Fruit fly (Drosophila melanogaster) whole organism, embryonic: ENCODE measurements around the gene MTPAP.

ENCODE experiments used
- Atf-2 ChIP-seq: fragments of 200-800 bp; sonication (Bioruptor generic); optimal IDR thresholded peaks from 2 replicates; lab custom pipeline; 2016; ENCODE audit warnings: missing biosample characterization, missing genetic modification characterization
- Atf6 ChIP-seq: fragments of 200-800 bp; sonication (Bioruptor generic); IDR thresholded peaks from 2 replicates; pipeline ENCODE4 v1.3.6; 2022; ENCODE audit warnings: missing biosample characterization, missing genetic modification characterization
- BEAF-32 ChIP-seq: fragments of 200-800 bp; sonication (Bioruptor generic); optimal IDR thresholded peaks from 3 replicates; lab custom pipeline; 2017; ENCODE audit warnings: missing biosample characterization, missing genetic modification characterization, mild to moderate bottlenecking, moderate library complexity, missing genetic modification reagents
- BtbVII ChIP-seq: fragments of 200-800 bp; sonication (Bioruptor generic); optimal IDR thresholded peaks from 3 replicates; lab custom pipeline; 2017; ENCODE audit warnings: missing biosample characterization, mild to moderate bottlenecking, missing genetic modification characterization
- CG10147 ChIP-seq: fragments of 200-800 bp; sonication (Bioruptor generic); optimal IDR thresholded peaks from 2 replicates; lab custom pipeline; 2019; ENCODE audit warnings: missing biosample characterization, mild to moderate bottlenecking, missing genetic modification characterization, moderate library complexity
- CG10543 ChIP-seq: fragments of 200-800 bp; sonication (Bioruptor generic); optimal IDR thresholded peaks from 3 replicates; lab custom pipeline; 2017; ENCODE audit warnings: missing biosample characterization, mild to moderate bottlenecking, missing genetic modification characterization, moderate library complexity
- CG11093 ChIP-seq: fragments of 200-800 bp; sonication (Bioruptor generic); IDR thresholded peaks from 3 replicates; pipeline ENCODE4 v1.3.6; 2022; ENCODE audit warnings: missing biosample characterization, missing genetic modification characterization
- CG12236 ChIP-seq: fragments of 200-800 bp; sonication (Bioruptor generic); optimal IDR thresholded peaks from 2 replicates; lab custom pipeline; 2016; ENCODE audit warnings: missing biosample characterization, missing genetic modification characterization
- CG14710 ChIP-seq: fragments of 200-800 bp; sonication (Bioruptor generic); optimal IDR thresholded peaks from 3 replicates; lab custom pipeline; 2019; ENCODE audit warnings: missing biosample characterization, mild to moderate bottlenecking, missing genetic modification characterization, moderate library complexity
- CG16813 ChIP-seq: fragments of 200-800 bp; sonication (Bioruptor generic); IDR thresholded peaks from 3 replicates; pipeline ENCODE4 v1.3.6; 2022; ENCODE audit warnings: missing biosample characterization, missing genetic modification characterization; ENCODE audit not compliant: partially characterized antibody
- CG1832 ChIP-seq: fragments of 200-800 bp; sonication (Bioruptor generic); optimal IDR thresholded peaks from 2 replicates; lab custom pipeline; 2017; ENCODE audit warnings: missing biosample characterization, mild to moderate bottlenecking, missing genetic modification characterization, inconsistent platforms
- CG18619 ChIP-seq: fragments of 200-800 bp; sonication (Bioruptor generic); optimal IDR thresholded peaks from 3 replicates; lab custom pipeline; 2017; ENCODE audit warnings: missing biosample characterization, mild to moderate bottlenecking, missing genetic modification characterization
- CG3065 ChIP-seq: fragments of 200-800 bp; sonication (Bioruptor generic); optimal IDR thresholded peaks from 2 replicates; lab custom pipeline; 2016; ENCODE audit warnings: missing biosample characterization, missing genetic modification characterization
- CG32772 ChIP-seq: fragments of 200-800 bp; sonication (Bioruptor generic); IDR thresholded peaks from 2 replicates; pipeline ENCODE4 v1.3.6; 2022; ENCODE audit warnings: missing biosample characterization, missing genetic modification characterization
- CG3838 ChIP-seq: fragments of 200-800 bp; sonication (Bioruptor generic); optimal IDR thresholded peaks from 3 replicates; lab custom pipeline; 2016; ENCODE audit warnings: missing biosample characterization, missing genetic modification characterization
- CG5953 ChIP-seq: fragments of 200-800 bp; sonication (Bioruptor generic); IDR thresholded peaks from 2 replicates; pipeline ENCODE4 v1.3.6; 2022; ENCODE audit warnings: missing biosample characterization, missing genetic modification characterization
- CG8359 ChIP-seq: fragments of 200-800 bp; sonication (Bioruptor generic); optimal IDR thresholded peaks from 2 replicates; lab custom pipeline; 2017; ENCODE audit warnings: missing biosample characterization, mild to moderate bottlenecking, missing genetic modification characterization, borderline replicate concordance
- D19B ChIP-seq: fragments of 200-800 bp; sonication (Bioruptor generic); optimal IDR thresholded peaks from 2 replicates; lab custom pipeline; 2017; ENCODE audit warnings: missing biosample characterization, mild to moderate bottlenecking, missing genetic modification characterization
- Doc3 ChIP-seq: fragments of 200-800 bp; sonication (Bioruptor generic); IDR thresholded peaks from 3 replicates; pipeline ENCODE4 v1.3.6; 2022; ENCODE audit warnings: missing biosample characterization, missing genetic modification characterization; ENCODE audit not compliant: partially characterized antibody
- Eip74EF ChIP-seq, 2 experiments: fragments of 200-800 bp in 1 of 2; fragments of >200 bp in 1 of 2; sonication (Bioruptor generic) in 1 of 2; optimal IDR thresholded peaks; 2 replicates each; lab custom pipeline; 2017 to 2019; ENCODE audit warnings: missing biosample characterization in 2 of 2, missing genetic modification characterization in 2 of 2, mild to moderate bottlenecking in 1 of 2, moderate library complexity in 1 of 2
- Gug ChIP-seq: fragments of 200-800 bp; sonication (Bioruptor generic); IDR thresholded peaks from 4 replicates; pipeline ENCODE4 v1.3.6; 2022; ENCODE audit warnings: missing biosample characterization, missing genetic modification characterization
- Hr78 ChIP-seq, 2 experiments: fragments of 200-800 bp in 1 of 2; fragments of >200 bp in 1 of 2; sonication (Bioruptor generic) in 1 of 2; optimal IDR thresholded peaks; 2 replicates each; lab custom pipeline; 2017 to 2019; ENCODE audit warnings: missing biosample characterization in 2 of 2, missing genetic modification characterization in 2 of 2, mild to moderate bottlenecking in 1 of 2, moderate library complexity in 1 of 2
- Kr ChIP-seq: fragments of 200-800 bp; sonication (Bioruptor generic); optimal IDR thresholded peaks from 2 replicates; lab custom pipeline; 2017; ENCODE audit warnings: missing biosample characterization, mild to moderate bottlenecking, missing genetic modification characterization
- Mad ChIP-seq: fragments of 200-800 bp; sonication (Bioruptor generic); optimal IDR thresholded peaks from 2 replicates; lab custom pipeline; 2016; ENCODE audit warnings: missing biosample characterization, missing genetic modification characterization
- NC2α ChIP-seq: fragments of 200-800 bp; sonication (Bioruptor generic); optimal IDR thresholded peaks from 2 replicates; lab custom pipeline; 2016; ENCODE audit warnings: missing biosample characterization, missing genetic modification characterization
- Opbp ChIP-seq: fragments of 200-800 bp; sonication (Bioruptor generic); IDR thresholded peaks from 3 replicates; pipeline ENCODE4 v1.3.6; 2022; ENCODE audit warnings: missing biosample characterization, missing genetic modification characterization; ENCODE audit not compliant: partially characterized antibody
- Optix ChIP-seq: fragments of 200-800 bp; sonication (Bioruptor generic); IDR thresholded peaks from 3 replicates; pipeline ENCODE4 v1.3.6; 2022; ENCODE audit warnings: missing biosample characterization, missing genetic modification characterization
- Ravus ChIP-seq: fragments of 200-800 bp; sonication (Bioruptor generic); IDR thresholded peaks from 2 replicates; pipeline ENCODE4 v1.3.6; 2022; ENCODE audit warnings: missing biosample characterization, missing genetic modification characterization
- Sox100B ChIP-seq: fragments of 200-800 bp; sonication (Bioruptor generic); optimal IDR thresholded peaks from 3 replicates; lab custom pipeline; 2018; ENCODE audit warnings: missing biosample characterization, mild to moderate bottlenecking, missing genetic modification characterization
- Sry-δ ChIP-seq: fragments of 200-800 bp; sonication (Bioruptor generic); optimal IDR thresholded peaks from 2 replicates; lab custom pipeline; 2016; ENCODE audit warnings: missing biosample characterization, missing genetic modification characterization
- Tbp ChIP-seq: fragments of >200 bp; optimal IDR thresholded peaks from 2 replicates; lab custom pipeline; 2018; ENCODE audit warnings: missing biosample characterization, missing genetic modification characterization
- Trl ChIP-seq, 3 experiments: fragments of >200 bp in 2 of 3; fragments of 200-800 bp in 1 of 3; sonication (Bioruptor generic) in 1 of 3; optimal IDR thresholded peaks; 2 replicates in 1 of 3; 3 replicates in 2 of 3; lab custom pipeline; 2016 to 2017; ENCODE audit warnings: missing biosample characterization in 1 of 3, missing genetic modification characterization in 1 of 3
- Xrp1 ChIP-seq: fragments of 200-800 bp; sonication (Bioruptor generic); IDR thresholded peaks from 2 replicates; pipeline ENCODE4 v1.3.6; 2022; ENCODE audit warnings: missing biosample characterization, missing genetic modification characterization
- chinmo ChIP-seq: fragments of 200-800 bp; sonication (Bioruptor generic); IDR thresholded peaks from 4 replicates; pipeline ENCODE4 v1.3.6; 2022; ENCODE audit warnings: missing biosample characterization, missing genetic modification characterization; ENCODE audit not compliant: partially characterized antibody
- crp ChIP-seq, 2 experiments: fragments of 200-800 bp; sonication (Bioruptor generic); optimal IDR thresholded peaks; 2 replicates in 1 of 2; 3 replicates in 1 of 2; lab custom pipeline; 2017; ENCODE audit warnings: missing biosample characterization in 2 of 2, missing genetic modification characterization in 2 of 2, mild to moderate bottlenecking in 1 of 2, moderate library complexity in 1 of 2
- emc ChIP-seq: fragments of 200-800 bp; sonication (Bioruptor generic); optimal IDR thresholded peaks from 2 replicates; lab custom pipeline; 2016; ENCODE audit warnings: missing biosample characterization, missing genetic modification characterization
- ewg ChIP-seq: fragments of 200-800 bp; sonication (Bioruptor generic); optimal IDR thresholded peaks from 3 replicates; lab custom pipeline; 2017; ENCODE audit warnings: mild to moderate bottlenecking, missing biosample characterization, missing genetic modification reagents, missing genetic modification characterization
- fd3F ChIP-seq: fragments of 200-800 bp; sonication (Bioruptor generic); optimal IDR thresholded peaks from 2 replicates; lab custom pipeline; 2018; ENCODE audit warnings: missing biosample characterization, mild to moderate bottlenecking, missing genetic modification characterization, moderate library complexity
- h ChIP-seq: fragments of >200 bp; optimal IDR thresholded peaks from 2 replicates; lab custom pipeline; 2017
- nau ChIP-seq: fragments of 200-800 bp; sonication (Bioruptor generic); optimal IDR thresholded peaks from 3 replicates; lab custom pipeline; 2017; ENCODE audit warnings: missing biosample characterization, mild to moderate bottlenecking, missing genetic modification characterization, missing genetic modification reagents
- org-1 ChIP-seq: fragments of 200-800 bp; sonication (Bioruptor generic); optimal IDR thresholded peaks from 2 replicates; lab custom pipeline; 2017; ENCODE audit warnings: missing biosample characterization, missing genetic modification characterization
- pb ChIP-seq: fragments of 200-800 bp; sonication (Bioruptor generic); optimal IDR thresholded peaks from 3 replicates; lab custom pipeline; 2016; ENCODE audit warnings: missing biosample characterization, missing genetic modification characterization
- pfk ChIP-seq: fragments of 200-800 bp; sonication (Bioruptor generic); optimal IDR thresholded peaks from 2 replicates; lab custom pipeline; 2018; ENCODE audit warnings: missing biosample characterization, mild to moderate bottlenecking, missing genetic modification characterization, moderate library complexity
- ro ChIP-seq: fragments of 200-800 bp; sonication (Bioruptor generic); IDR thresholded peaks from 2 replicates; pipeline ENCODE4 v1.3.6; 2022; ENCODE audit warnings: missing biosample characterization, missing genetic modification characterization
- scrt ChIP-seq: fragments of 200-800 bp; sonication (Bioruptor generic); optimal IDR thresholded peaks from 2 replicates; lab custom pipeline; 2018; ENCODE audit warnings: missing biosample characterization, mild to moderate bottlenecking, missing genetic modification characterization, moderate library complexity
- seq ChIP-seq: fragments of 200-800 bp; sonication (Bioruptor generic); IDR thresholded peaks from 2 replicates; pipeline ENCODE4 v1.3.6; 2022; ENCODE audit warnings: missing biosample characterization, missing genetic modification characterization
- sisA ChIP-seq: fragments of 200-800 bp; sonication (Bioruptor generic); IDR thresholded peaks from 2 replicates; pipeline ENCODE4 v1.3.6; 2022; ENCODE audit warnings: missing biosample characterization, missing genetic modification characterization
- sob ChIP-seq: fragments of 200-800 bp; sonication (Bioruptor generic); IDR thresholded peaks from 2 replicates; pipeline ENCODE4 v1.3.6; 2022; ENCODE audit warnings: missing biosample characterization, missing genetic modification characterization
- tup ChIP-seq: fragments of 200-800 bp; sonication (Bioruptor generic); optimal IDR thresholded peaks from 2 replicates; lab custom pipeline; 2016; ENCODE audit warnings: missing biosample characterization, mild to moderate bottlenecking, missing genetic modification characterization, moderate library complexity
- twi ChIP-seq: fragments of 200-800 bp; optimal IDR thresholded peaks from 2 replicates; lab custom pipeline; 2019; ENCODE audit warnings: missing biosample characterization, mild to moderate bottlenecking, missing genetic modification characterization, moderate library complexity

The MTPAP gene

dm6 chrX:1388148-1388703 is 39.1 kb upstream of the MTPAP start (continued):
- no peak for TF ChIP-seq CG12236 (GFP tag; lab: Kevin White, UChicago)
- no peak for TF ChIP-seq NC2α (GFP tag; lab: Kevin White, UChicago)
- peak; percentile 65 for TF ChIP-seq CG10543 (GFP tag; lab: Kevin White, UChicago)
- no peak for TF ChIP-seq Gug
- TF ChIP-seq Eip74EF (GFP tag; optimal IDR thresholded peaks at IDR 0.05; lab: Kevin White, UChicago): peak in 1 of 2 experiments; percentile 55
- no peak for TF ChIP-seq Opbp (GFP tag; lab: Robert Waterston, UW)
- TF ChIP-seq BtbVII: no peak
- TF ChIP-seq CG11093 (GFP tag; lab: Robert Waterston, UW): no peak
- no peak for TF ChIP-seq Optix
- TF ChIP-seq CG8359 (GFP tag; lab: Kevin White, UChicago): no peak
- TF ChIP-seq Xrp1 (GFP tag; lab: Robert Waterston, UW): no peak
- no peak for TF ChIP-seq Sry-δ (GFP tag; lab: Kevin White, UChicago)
- TF ChIP-seq ro (GFP tag; lab: Robert Waterston, UW): no peak
- TF ChIP-seq scrt (GFP tag; lab: Kevin White, UChicago): peak; percentile 73
- TF ChIP-seq CG1832 (GFP tag; lab: Kevin White, UChicago): peak; percentile 43
- TF ChIP-seq Ravus (GFP tag; lab: Robert Waterston, UW): no peak
- no peak for TF ChIP-seq emc (GFP tag; lab: Kevin White, UChicago)
- TF ChIP-seq crp (GFP tag; optimal IDR thresholded peaks at IDR 0.05; lab: Kevin White, UChicago): no peak
- TF ChIP-seq sisA (GFP tag; lab: Robert Waterston, UW): no peak
- TF ChIP-seq CG32772 (GFP tag; lab: Robert Waterston, UW): no peak
- peak; percentile 36; the same call in 1 of the 3 replicates for TF ChIP-seq Doc3
- TF ChIP-seq h (lab: Kevin White, UChicago): no peak
- no peak for TF ChIP-seq CG3838 (GFP tag; lab: Kevin White, UChicago)
- TF ChIP-seq sob (GFP tag; lab: Robert Waterston, UW): no peak
- no peak for TF ChIP-seq pfk (GFP tag; lab: Kevin White, UChicago)
- TF ChIP-seq fd3F (GFP tag; lab: Kevin White, UChicago): no peak
- TF ChIP-seq CG16813: no peak
- TF ChIP-seq Atf-2: no peak
- no peak for TF ChIP-seq CG3065 (GFP tag; lab: Kevin White, UChicago)
- TF ChIP-seq D19B (GFP tag; lab: Kevin White, UChicago): no peak
- TF ChIP-seq nau: no peak
- TF ChIP-seq Trl (optimal IDR thresholded peaks at IDR 0.05; lab: Kevin White, UChicago): peak; percentile 81 to 86
- no peak for TF ChIP-seq Trl (GFP tag; optimal IDR thresholded peaks at IDR 0.05; lab: Kevin White, UChicago)
- no peak for TF ChIP-seq Atf6
- no peak for TF ChIP-seq CG5953
- TF ChIP-seq Tbp (GFP tag; lab: Kevin White, UChicago): no peak
- TF ChIP-seq chinmo (GFP tag; lab: Robert Waterston, UW): 0 out of 4 replicates have a peak, but pooled peaks have one; percentile 30
- no peak for TF ChIP-seq Kr (GFP tag; lab: Kevin White, UChicago)
- no peak for TF ChIP-seq Mad
- TF ChIP-seq CG14710 (tag; lab: Kevin White, UChicago): no peak
- TF ChIP-seq seq (GFP tag; lab: Robert Waterston, UW): no peak
- no peak for TF ChIP-seq twi
- TF ChIP-seq Hr78 (GFP tag; optimal IDR thresholded peaks at IDR 0.05; lab: Kevin White, UChicago): no peak
- no peak for TF ChIP-seq CG10147 (GFP tag; lab: Kevin White, UChicago)
- TF ChIP-seq ewg (GFP tag; lab: Kevin White, UChicago): no peak
- no peak for TF ChIP-seq pb (GFP tag; lab: Kevin White, UChicago)
- TF ChIP-seq CG18619 (GFP tag; lab: Kevin White, UChicago): no peak
- TF ChIP-seq org-1 (GFP tag; lab: Kevin White, UChicago): no peak
- no peak for TF ChIP-seq tup
- TF ChIP-seq BEAF-32 (GFP tag; lab: Kevin White, UChicago): no peak
- no peak for TF ChIP-seq Sox100B (GFP tag; lab: Kevin White, UChicago)
